Worm (Caenorhabditis elegans) whole organism, young adult: ENCODE measurements around the gene T10D4.7.

ENCODE experiments used
- F39B2.1 ChIP-seq: fragments of 200-800 bp; sonication (Bioruptor generic); IDR thresholded peaks from 2 replicates; pipeline ENCODE4 v1.3.6; 2022; ENCODE audit warnings: missing genetic modification reagents, missing genetic modification characterization, missing compliant biosample characterization
- F49E8.2 ChIP-seq: sonication (generic microtip); optimal IDR thresholded peaks from 3 replicates; lab custom pipeline; 2017; ENCODE audit warnings: missing genetic modification characterization, mild to moderate bottlenecking, missing compliant biosample characterization, antibody characterized with exemption, moderate library complexity; ENCODE audit not compliant: insufficient read depth
- F52B5.7 ChIP-seq: sonication (generic microtip); optimal IDR thresholded peaks from 2 replicates; lab custom pipeline; 2016; ENCODE audit warnings: mild to moderate bottlenecking, missing genetic modification characterization, missing compliant biosample characterization
- F57C9.4 ChIP-seq: sonication (generic microtip); optimal IDR thresholded peaks from 2 replicates; lab custom pipeline; 2017; ENCODE audit warnings: mild to moderate bottlenecking, missing genetic modification characterization, missing compliant biosample characterization
- Y53F4B.3 ChIP-seq: fragments of 200-800 bp; sonication (Bioruptor generic); IDR thresholded peaks from 2 replicates; pipeline ENCODE4 v1.3.6; 2022; ENCODE audit warnings: missing genetic modification reagents, missing genetic modification characterization, missing compliant biosample characterization
- Y95B8A.8 ChIP-seq: fragments of 200-800 bp; sonication (Bioruptor generic); IDR thresholded peaks from 2 replicates; pipeline ENCODE4 v1.3.6; 2022; ENCODE audit warnings: missing genetic modification reagents, missing genetic modification characterization, missing compliant biosample characterization
- ceh-100 ChIP-seq: fragments of 200-800 bp; sonication (Bioruptor generic); IDR thresholded peaks from 2 replicates; pipeline ENCODE4 v1.3.6; 2022; ENCODE audit warnings: missing genetic modification reagents, missing genetic modification characterization, missing compliant biosample characterization
- ceh-91 ChIP-seq: fragments of 200-800 bp; sonication (Bioruptor generic); IDR thresholded peaks from 2 replicates; pipeline ENCODE4 v1.3.6; 2022; ENCODE audit warnings: missing genetic modification reagents, missing genetic modification characterization, missing compliant biosample characterization
- dpff-1 ChIP-seq: sonication (generic microtip); optimal IDR thresholded peaks from 2 replicates; lab custom pipeline; 2017; ENCODE audit warnings: mild to moderate bottlenecking, missing genetic modification characterization, missing compliant biosample characterization
- efl-1 ChIP-seq: fragments of 150-350 bp; optimal IDR thresholded peaks from 2 replicates; lab custom pipeline; 2014; ENCODE audit warnings: missing biosample characterization, missing genetic modification reagents, missing genetic modification characterization
- lin-35 ChIP-seq, 3 experiments: fragments of 150-350 bp in 2 of 3; sonication (generic microtip) in 1 of 3; optimal IDR thresholded peaks; 2 replicates each; lab custom pipeline; 2014 to 2018; ENCODE audit warnings: missing biosample characterization in 3 of 3, missing genetic modification characterization in 3 of 3, missing genetic modification reagents in 3 of 3
- lsl-1 ChIP-seq: fragments of 200-800 bp; sonication (Bioruptor generic); optimal IDR thresholded peaks from 2 replicates; lab custom pipeline; 2018; ENCODE audit warnings: mild to moderate bottlenecking, missing genetic modification characterization, moderate library complexity, missing compliant biosample characterization
- nhr-27 ChIP-seq: fragments of 200-800 bp; sonication (Bioruptor generic); optimal IDR thresholded peaks from 2 replicates; lab custom pipeline; 2018; ENCODE audit warnings: mild to moderate bottlenecking, missing genetic modification characterization, moderate library complexity, missing compliant biosample characterization
- rcor-1 ChIP-seq: fragments of 200-800 bp; sonication (Bioruptor generic); IDR thresholded peaks from 2 replicates; pipeline ENCODE4 v1.3.6; 2022; ENCODE audit warnings: missing genetic modification reagents, missing genetic modification characterization, missing compliant biosample characterization
- repo-1 ChIP-seq: sonication (generic microtip); optimal IDR thresholded peaks from 2 replicates; lab custom pipeline; 2017; ENCODE audit warnings: mild to moderate bottlenecking, missing genetic modification characterization, missing compliant biosample characterization
- snpc-3.4 ChIP-seq: sonication (generic microtip); optimal IDR thresholded peaks from 2 replicates; lab custom pipeline; 2017; ENCODE audit warnings: missing genetic modification characterization, mild to moderate bottlenecking, missing compliant biosample characterization, antibody characterized with exemption, moderate library complexity, missing genotype, missing genetic modification reagents
- snpc-4 ChIP-seq, 5 experiments: fragments of 150-350 bp in 1 of 5; sonication (generic microtip) in 4 of 5; optimal IDR thresholded peaks; 2 replicates each; lab custom pipeline; 2014 to 2018; ENCODE audit warnings: missing genetic modification characterization in 5 of 5, missing biosample characterization in 3 of 5, antibody characterized with exemption in 2 of 5, mild to moderate bottlenecking in 2 of 5, missing compliant biosample characterization in 2 of 5, missing genotype in 2 of 5, moderate library complexity in 2 of 5, missing genetic modification reagents in 1 of 5
- somi-1 ChIP-seq: fragments of 200-800 bp; sonication (Bioruptor generic); optimal IDR thresholded peaks from 2 replicates; lab custom pipeline; 2018; ENCODE audit warnings: mild to moderate bottlenecking, missing genetic modification characterization, missing compliant biosample characterization
- tbp1 ChIP-seq: fragments of 200-800 bp; sonication (Bioruptor generic); optimal IDR thresholded peaks from 2 replicates; lab custom pipeline; 2018; ENCODE audit warnings: mild to moderate bottlenecking, missing genetic modification characterization, missing compliant biosample characterization
- zfh-2 ChIP-seq: fragments of 200-800 bp; sonication (Bioruptor generic); conservative IDR thresholded peaks from 2 replicates; pipeline ENCODE4 v1.3.6; 2022; ENCODE audit warnings: missing genetic modification reagents, missing genetic modification characterization, missing compliant biosample characterization
- ztf-26 ChIP-seq: sonication (generic microtip); optimal IDR thresholded peaks from 2 replicates; lab custom pipeline; 2017; ENCODE audit warnings: missing genetic modification characterization, missing compliant biosample characterization
- ztf-28 ChIP-seq: fragments of 200-800 bp; sonication (Bioruptor generic); IDR thresholded peaks from 2 replicates; pipeline ENCODE4 v1.3.6; 2022; ENCODE audit warnings: missing genetic modification reagents, missing genetic modification characterization, missing compliant biosample characterization
- ztf-3 ChIP-seq: fragments of 200-800 bp; sonication (Bioruptor generic); optimal IDR thresholded peaks from 2 replicates; lab custom pipeline; 2018; ENCODE audit warnings: mild to moderate bottlenecking, missing genetic modification characterization, missing compliant biosample characterization

The T10D4.7 gene

DNA sequence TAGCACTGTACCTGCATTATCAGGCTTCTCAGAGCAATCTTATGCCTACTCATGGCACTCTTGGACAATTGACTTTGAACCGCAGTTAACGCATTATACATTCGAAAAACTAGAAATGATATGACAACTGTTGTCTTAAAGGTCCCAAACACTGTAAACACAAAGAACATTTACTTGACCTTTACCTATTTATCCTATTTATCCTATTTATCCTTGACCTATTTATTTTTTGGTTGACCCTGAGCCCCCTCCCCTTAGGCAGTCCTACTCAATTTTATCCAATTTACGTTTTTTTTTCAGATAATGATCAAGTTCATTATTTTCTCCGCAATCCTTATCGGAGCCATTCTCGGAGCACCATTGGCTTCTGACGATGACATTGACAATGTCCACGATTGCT is 34.0 kb downstream of the T10D4.7 start, which contains the start of the genes T10D4.14 and T10D4.19:
Gene T10D4.14 (minus strand): TSS at position 101 of the 400 bp plus-strand sequence.
Gene T10D4.19 (plus strand): TSS at position 304 of the 400 bp plus-strand sequence.
- TF ChIP-seq nhr-27 (tag; lab: Kevin White, UChicago): no peak
- TF ChIP-seq ztf-28 (GFP tag; lab: Robert Waterston, UW): no peak
- no peak for TF ChIP-seq repo-1 (tag; lab: Kevin White, UChicago)
- TF ChIP-seq F52B5.7 (tag; lab: Kevin White, UChicago): no peak
- no peak for TF ChIP-seq Y53F4B.3

DNA sequence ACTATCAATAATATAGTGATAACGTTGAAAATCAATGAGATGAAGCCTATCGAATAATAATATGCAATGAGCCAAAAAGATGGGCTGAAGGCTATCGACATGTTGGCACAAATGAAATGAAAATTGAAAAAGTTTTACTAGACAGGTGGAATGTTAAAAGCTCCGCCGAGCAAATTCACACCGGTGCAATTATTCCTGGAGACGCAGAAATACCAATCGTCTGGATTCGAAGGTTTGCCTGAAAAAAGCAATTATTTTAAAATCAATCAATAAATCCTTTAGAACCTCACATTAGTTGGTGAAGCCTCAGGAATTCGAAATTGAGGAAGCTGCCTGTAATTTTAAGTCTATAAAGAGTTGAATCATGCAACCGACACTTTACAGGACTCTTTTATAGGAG is 36.8 kb downstream of the T10D4.7 start, which contains the start of gene sri-32:
Gene sri-32 (minus strand): TSS at position 101 of the 400 bp plus-strand sequence.
- TF ChIP-seq ceh-100 (GFP tag; lab: Robert Waterston, UW) (no peak), ztf-26 (tag; lab: Kevin White, UChicago) (no peak), snpc-3.4 (tag; lab: Kevin White, UChicago) (no peak), F39B2.1 (GFP tag; lab: Robert Waterston, UW) (no peak), lsl-1 (GFP tag; lab: Kevin White, UChicago) (no peak), F49E8.2 (tag; lab: Kevin White, UChicago) (no peak), Y95B8A.8 (GFP tag; lab: Robert Waterston, UW) (no peak), dpff-1 (tag; lab: Kevin White, UChicago) (no peak), somi-1 (GFP tag; lab: Kevin White, UChicago) (no peak), rcor-1 (GFP tag; lab: Robert Waterston, UW) (no peak), efl-1 (GFP tag; lab: Kevin White, UChicago) (no peak), ceh-91 (GFP tag; lab: Robert Waterston, UW) (no peak), ztf-3 (GFP tag; lab: Kevin White, UChicago) (no peak), F57C9.4 (tag; lab: Kevin White, UChicago) (no peak), tbp1 (no peak), zfh-2 (GFP tag; lab: Robert Waterston, UW) (no peak), snpc-4 (GFP tag; optimal IDR thresholded peaks at IDR 0.05; lab: Kevin White, UChicago) (no peak), snpc-4 (tag; optimal IDR thresholded peaks at IDR 0.05; lab: Kevin White, UChicago) (no peak)

DNA sequence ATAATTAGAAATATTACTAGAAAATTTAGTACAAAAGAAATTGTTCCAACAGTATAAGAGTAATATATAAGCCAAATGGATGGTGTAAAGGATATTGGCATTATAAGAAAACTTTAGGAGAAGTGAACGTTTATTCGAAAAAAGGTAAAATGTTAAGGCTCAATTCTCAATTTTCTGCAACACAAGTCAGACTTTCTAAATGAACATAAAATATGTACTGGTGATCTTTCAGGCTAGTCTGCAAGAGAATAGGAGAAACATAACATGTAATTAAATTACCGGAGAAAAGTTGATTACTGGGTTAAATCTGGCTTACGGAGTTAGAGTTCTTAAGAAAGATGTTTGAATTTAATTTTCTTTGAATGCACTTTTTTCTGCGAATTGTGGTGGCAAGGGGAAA is 39.2 kb downstream of the T10D4.7 start, which contains the start of gene sri-33:
Gene sri-33 (minus strand): TSS at position 101 of the 400 bp plus-strand sequence.
- no peak for TF ChIP-seq lin-35 (GFP tag; optimal IDR thresholded peaks at IDR 0.05; lab: Kevin White, UChicago)

DNA sequence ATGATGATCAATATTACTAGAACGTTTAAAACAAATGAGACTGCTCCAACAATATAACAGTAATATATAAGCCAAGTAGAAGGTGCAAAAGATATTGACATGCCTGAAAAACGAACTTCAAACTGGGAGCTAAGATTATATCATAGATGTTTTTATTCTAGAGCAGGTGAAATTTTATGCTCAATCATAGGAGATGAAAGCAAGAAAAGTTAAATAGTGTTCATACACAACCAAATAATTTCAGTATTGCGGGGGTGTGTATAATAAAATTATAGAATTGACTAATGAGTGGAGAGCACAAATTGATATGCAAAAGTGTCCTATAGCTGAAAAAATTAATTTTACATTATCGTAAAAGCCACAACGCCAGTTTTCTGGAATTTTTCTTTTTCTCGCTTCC is 41.4 kb downstream of the T10D4.7 start, which contains the start of gene sri-34:
Gene sri-34 (minus strand): TSS at position 101 of the 400 bp plus-strand sequence.
- no peak for TF ChIP-seq dpff-1 (tag; lab: Kevin White, UChicago)
- TF ChIP-seq, all 124 proteins: peak for 0
